Worm (Caenorhabditis elegans) whole organism, young adult: ENCODE measurements around the gene M163.11.

ENCODE experiments used
- Y79H2A.3 ChIP-seq: fragments of 200-800 bp; sonication (Bioruptor generic); conservative IDR thresholded peaks from 2 replicates; pipeline ENCODE4 v1.3.6; 2022; ENCODE audit warnings: missing genetic modification reagents, missing genetic modification characterization, missing compliant biosample characterization
- akir-1 ChIP-seq: fragments of 200-800 bp; sonication (Bioruptor generic); optimal IDR thresholded peaks from 2 replicates; lab custom pipeline; 2018; ENCODE audit warnings: mild to moderate bottlenecking, missing genetic modification characterization, moderate library complexity, missing compliant biosample characterization
- hsf-1 ChIP-seq: fragments of 200-800 bp; sonication (Bioruptor generic); IDR thresholded peaks from 2 replicates; pipeline ENCODE4 v1.3.6; 2022; ENCODE audit warnings: missing genetic modification reagents, missing genetic modification characterization, missing compliant biosample characterization
- pha-4 ChIP-seq: fragments of 150-350 bp; sonication (generic microtip); optimal IDR thresholded peaks from 2 replicates; lab custom pipeline; 2014; ENCODE audit warnings: missing biosample characterization, missing genetic modification reagents, missing genetic modification characterization
- unc-130 ChIP-seq: sonication (generic microtip); optimal IDR thresholded peaks from 2 replicates; lab custom pipeline; 2016; ENCODE audit warnings: missing genetic modification reagents, missing genetic modification characterization, missing compliant biosample characterization
- unc-62 ChIP-seq: fragments of 150-350 bp; optimal IDR thresholded peaks from 2 replicates; lab custom pipeline; 2014; ENCODE audit warnings: missing biosample characterization, missing genetic modification reagents, missing genetic modification characterization
- zfh-2 ChIP-seq: fragments of 200-800 bp; sonication (Bioruptor generic); conservative IDR thresholded peaks from 2 replicates; pipeline ENCODE4 v1.3.6; 2022; ENCODE audit warnings: missing genetic modification reagents, missing genetic modification characterization, missing compliant biosample characterization

DNA sequence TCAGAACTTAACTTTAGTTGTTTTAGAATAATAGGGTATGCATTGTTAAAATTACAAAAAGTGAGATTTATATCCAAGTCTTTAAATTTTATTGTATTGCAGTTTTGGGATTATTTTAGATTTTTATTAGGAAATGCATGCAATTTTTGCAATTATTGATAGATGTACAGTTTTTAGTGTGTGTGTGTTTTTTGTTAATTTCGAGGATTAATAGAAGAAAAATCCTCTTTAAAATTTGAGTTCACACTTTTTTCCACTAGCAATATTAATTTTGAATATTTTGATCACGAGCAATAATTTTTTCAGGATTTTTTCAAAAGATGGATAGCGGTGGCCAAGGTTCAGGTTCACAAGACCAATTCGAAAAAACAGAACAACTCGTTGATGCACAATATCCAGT is 31.3 kb upstream of the M163.11 start, which contains the start of gene jmjd-3.2:
- TF ChIP-seq akir-1 (GFP tag; lab: Kevin White, UChicago), result no peak
- no peak for TF ChIP-seq unc-130 (GFP tag; lab: Kevin White, UChicago)
- no peak for TF ChIP-seq Y79H2A.3 (GFP tag; lab: Robert Waterston, UW)
- no peak for TF ChIP-seq unc-62 (GFP tag; lab: Kevin White, UChicago)
- TF ChIP-seq hsf-1 (GFP tag; lab: Robert Waterston, UW), result no peak
- TF ChIP-seq pha-4 (tag; lab: Kevin White, UChicago), result no peak
- TF ChIP-seq zfh-2 (GFP tag; lab: Robert Waterston, UW), result no peak
